Fruit fly (Drosophila melanogaster) whole organism, embryonic: Measurements from ENCODE around the gene Capr.

Experiments
- Asciz ChIP-seq: fragments of 200-800 bp; sonication (Bioruptor generic); optimal IDR thresholded peaks from 2 replicates; lab custom pipeline; 2017; ENCODE audit warnings: missing biosample characterization, mild to moderate bottlenecking, missing genetic modification characterization, missing genetic modification reagents
- B-H2 ChIP-seq: fragments of 200-800 bp; sonication (Bioruptor generic); optimal IDR thresholded peaks from 2 replicates; lab custom pipeline; 2018; ENCODE audit warnings: missing biosample characterization, mild to moderate bottlenecking, missing genetic modification characterization
- CG11398 ChIP-seq: fragments of 200-800 bp; sonication (Bioruptor generic); optimal IDR thresholded peaks from 2 replicates; lab custom pipeline; 2016; ENCODE audit warnings: missing biosample characterization, missing genetic modification characterization
- CG12155 ChIP-seq: fragments of 200-800 bp; sonication (Bioruptor generic); optimal IDR thresholded peaks from 3 replicates; lab custom pipeline; 2016; ENCODE audit warnings: missing biosample characterization, missing genetic modification characterization
- CG13287 ChIP-seq: fragments of 200-800 bp; sonication (Bioruptor generic); IDR thresholded peaks from 2 replicates; pipeline ENCODE4 v1.3.6; 2022; ENCODE audit warnings: missing biosample characterization, missing genetic modification characterization; ENCODE audit not compliant: partially characterized antibody
- CG13624 ChIP-seq: fragments of 200-800 bp; sonication (Bioruptor generic); optimal IDR thresholded peaks from 2 replicates; lab custom pipeline; 2016; ENCODE audit warnings: missing biosample characterization, missing genetic modification characterization
- CG15479 ChIP-seq: fragments of 200-800 bp; sonication (Bioruptor generic); optimal IDR thresholded peaks from 3 replicates; lab custom pipeline; 2019; ENCODE audit warnings: missing biosample characterization, mild to moderate bottlenecking, missing genetic modification characterization, moderate library complexity
- CG17328 ChIP-seq: fragments of 200-800 bp; sonication (Bioruptor generic); IDR thresholded peaks from 2 replicates; pipeline ENCODE4 v1.3.6; 2022; ENCODE audit warnings: missing biosample characterization, missing genetic modification characterization
- CG18476 ChIP-seq: fragments of 200-800 bp; sonication (Bioruptor generic); optimal IDR thresholded peaks from 2 replicates; lab custom pipeline; 2016; ENCODE audit warnings: missing biosample characterization, mild to moderate bottlenecking, missing genetic modification characterization
- CG18619 ChIP-seq: fragments of 200-800 bp; sonication (Bioruptor generic); optimal IDR thresholded peaks from 3 replicates; lab custom pipeline; 2017; ENCODE audit warnings: missing biosample characterization, mild to moderate bottlenecking, missing genetic modification characterization
- CG2889 ChIP-seq: fragments of 200-800 bp; sonication (Bioruptor generic); IDR thresholded peaks from 3 replicates; pipeline ENCODE4 v1.3.6; 2022; ENCODE audit warnings: missing biosample characterization, missing genetic modification characterization
- CG33213 ChIP-seq: fragments of 200-800 bp; sonication (Bioruptor generic); optimal IDR thresholded peaks from 3 replicates; lab custom pipeline; 2016; ENCODE audit warnings: missing biosample characterization, missing genetic modification characterization
- CG3847 ChIP-seq: fragments of 200-800 bp; sonication (Bioruptor generic); IDR thresholded peaks from 2 replicates; pipeline ENCODE4 v1.3.6; 2022; ENCODE audit warnings: missing biosample characterization, missing genetic modification characterization
- CG5953 ChIP-seq: fragments of 200-800 bp; sonication (Bioruptor generic); IDR thresholded peaks from 2 replicates; pipeline ENCODE4 v1.3.6; 2022; ENCODE audit warnings: missing biosample characterization, missing genetic modification characterization
- CG6689 ChIP-seq: fragments of 200-800 bp; sonication (Bioruptor generic); IDR thresholded peaks from 2 replicates; pipeline ENCODE4 v1.3.6; 2022; ENCODE audit warnings: missing biosample characterization, missing genetic modification characterization
- CG9876 ChIP-seq: fragments of 200-800 bp; sonication (Bioruptor generic); optimal IDR thresholded peaks from 2 replicates; lab custom pipeline; 2016; ENCODE audit warnings: missing biosample characterization, missing genetic modification characterization
- Dad ChIP-seq: fragments of 200-800 bp; sonication (Bioruptor generic); optimal IDR thresholded peaks from 3 replicates; lab custom pipeline; 2016; ENCODE audit warnings: missing biosample characterization, missing genetic modification characterization
- Dip3 ChIP-seq: fragments of 200-800 bp; sonication (Bioruptor generic); optimal IDR thresholded peaks from 3 replicates; lab custom pipeline; 2016; ENCODE audit warnings: missing biosample characterization, missing genetic modification characterization
- Ets65A ChIP-seq: fragments of 200-800 bp; sonication (Bioruptor generic); peaks from one replicate; lab custom pipeline; 2016; ENCODE audit warnings: missing biosample characterization, missing genetic modification characterization
- Ets97D ChIP-seq: fragments of 200-800 bp; sonication (Bioruptor generic); optimal IDR thresholded peaks from 3 replicates; lab custom pipeline; 2016; ENCODE audit warnings: missing biosample characterization, missing genetic modification characterization
- HLHmδ ChIP-seq: fragments of 200-800 bp; sonication (Bioruptor generic); optimal IDR thresholded peaks from 2 replicates; lab custom pipeline; 2018; ENCODE audit warnings: missing biosample characterization, mild to moderate bottlenecking, missing genetic modification characterization, moderate library complexity
- Oaz ChIP-seq: fragments of 200-800 bp; sonication (Bioruptor generic); IDR thresholded peaks from 2 replicates; pipeline ENCODE4 v1.3.6; 2022; ENCODE audit warnings: missing biosample characterization, missing genetic modification characterization
- Ptx1 ChIP-seq: fragments of 200-800 bp; sonication (Bioruptor generic); IDR thresholded peaks from 2 replicates; pipeline ENCODE4 v1.3.6; 2022; ENCODE audit warnings: missing biosample characterization, missing genetic modification characterization
- Taf1 ChIP-seq: fragments of 200-800 bp; sonication (Bioruptor generic); IDR thresholded peaks from 2 replicates; pipeline ENCODE4 v1.3.6; 2022; ENCODE audit warnings: missing biosample characterization, missing genetic modification characterization
- bcd ChIP-seq: fragments of 200-800 bp; sonication (Bioruptor generic); optimal IDR thresholded peaks from 2 replicates; lab custom pipeline; 2017; ENCODE audit warnings: missing biosample characterization, mild to moderate bottlenecking, missing genetic modification characterization
- bigmax ChIP-seq: fragments of 200-800 bp; sonication (Bioruptor generic); optimal IDR thresholded peaks from 2 replicates; lab custom pipeline; 2018; ENCODE audit warnings: missing biosample characterization, mild to moderate bottlenecking, missing genetic modification characterization
- bsh ChIP-seq, 2 experiments: fragments of 200-800 bp; sonication (Bioruptor generic); optimal IDR thresholded peaks; 2 replicates each; lab custom pipeline; 2017 to 2018; ENCODE audit warnings: mild to moderate bottlenecking in 2 of 2, missing biosample characterization in 2 of 2, missing genetic modification characterization in 2 of 2, moderate library complexity in 1 of 2
- cad ChIP-seq: fragments of >200 bp; optimal IDR thresholded peaks from 2 replicates; lab custom pipeline; 2017; ENCODE audit warnings: missing biosample characterization, missing genetic modification characterization
- crc ChIP-seq: fragments of 200-800 bp; sonication (Bioruptor generic); optimal IDR thresholded peaks from 2 replicates; lab custom pipeline; 2016; ENCODE audit warnings: missing biosample characterization, missing genetic modification characterization
- crp ChIP-seq, 2 experiments: fragments of 200-800 bp; sonication (Bioruptor generic); optimal IDR thresholded peaks; 2 replicates in 1 of 2; 3 replicates in 1 of 2; lab custom pipeline; 2017; ENCODE audit warnings: missing biosample characterization in 2 of 2, missing genetic modification characterization in 2 of 2, mild to moderate bottlenecking in 1 of 2, moderate library complexity in 1 of 2
- ems ChIP-seq: fragments of 200-800 bp; sonication (Bioruptor generic); optimal IDR thresholded peaks from 3 replicates; lab custom pipeline; 2016; ENCODE audit warnings: missing biosample characterization, missing genetic modification characterization
- exex ChIP-seq: fragments of 200-800 bp; sonication (Bioruptor generic); optimal IDR thresholded peaks from 4 replicates; lab custom pipeline; 2018; ENCODE audit warnings: missing biosample characterization, mild to moderate bottlenecking, missing genetic modification characterization, moderate library complexity
- gcm2 ChIP-seq: fragments of 200-800 bp; sonication (Bioruptor generic); optimal IDR thresholded peaks from 2 replicates; lab custom pipeline; 2016; ENCODE audit warnings: missing biosample characterization, missing genetic modification characterization
- gsb ChIP-seq: fragments of 200-800 bp; sonication (Bioruptor generic); IDR thresholded peaks from 2 replicates; pipeline ENCODE4 v1.3.6; 2022; ENCODE audit warnings: missing biosample characterization, missing genetic modification characterization
- ind ChIP-seq: fragments of 200-800 bp; sonication (Bioruptor generic); optimal IDR thresholded peaks from 3 replicates; lab custom pipeline; 2016; ENCODE audit warnings: missing biosample characterization, missing genetic modification characterization
- ken ChIP-seq: fragments of 200-800 bp; sonication (Bioruptor generic); IDR thresholded peaks from 3 replicates; pipeline ENCODE4 v1.3.6; 2022; ENCODE audit warnings: missing biosample characterization, missing genetic modification characterization
- lilli ChIP-seq: fragments of 200-800 bp; sonication (Bioruptor generic); optimal IDR thresholded peaks from 3 replicates; lab custom pipeline; 2016; ENCODE audit warnings: missing biosample characterization, missing genetic modification characterization
- mld ChIP-seq: fragments of 200-800 bp; sonication (Bioruptor generic); IDR thresholded peaks from 3 replicates; pipeline ENCODE4 v1.3.6; 2022; ENCODE audit warnings: missing biosample characterization, missing genetic modification characterization; ENCODE audit not compliant: partially characterized antibody
- pzg ChIP-seq: fragments of 200-800 bp; sonication (Bioruptor generic); optimal IDR thresholded peaks from 3 replicates; lab custom pipeline; 2018; ENCODE audit warnings: missing biosample characterization, mild to moderate bottlenecking, missing genetic modification characterization, moderate library complexity
- row ChIP-seq: fragments of 200-800 bp; sonication (Bioruptor generic); IDR thresholded peaks from 3 replicates; pipeline ENCODE4 v1.3.6; 2022; ENCODE audit warnings: missing biosample characterization, missing genetic modification characterization
- schlank ChIP-seq: fragments of 200-800 bp; sonication (Bioruptor generic); optimal IDR thresholded peaks from 2 replicates; lab custom pipeline; 2018; ENCODE audit warnings: missing biosample characterization, mild to moderate bottlenecking, missing genetic modification characterization
- slbo ChIP-seq: fragments of 200-800 bp; sonication (Bioruptor generic); IDR thresholded peaks from 2 replicates; pipeline ENCODE4 v1.3.6; 2022; ENCODE audit warnings: missing biosample characterization, missing genetic modification characterization
- sna ChIP-seq: fragments of 200-800 bp; sonication (Bioruptor generic); IDR thresholded peaks from 2 replicates; pipeline ENCODE4 v1.3.6; 2022; ENCODE audit warnings: missing biosample characterization, missing genetic modification characterization; ENCODE audit not compliant: partially characterized antibody
- tna ChIP-seq: fragments of 200-800 bp; sonication (Bioruptor generic); IDR thresholded peaks from 2 replicates; pipeline ENCODE4 v1.3.6; 2022; ENCODE audit warnings: missing biosample characterization, missing genetic modification characterization; ENCODE audit not compliant: partially characterized antibody
- tup ChIP-seq: fragments of 200-800 bp; sonication (Bioruptor generic); optimal IDR thresholded peaks from 2 replicates; lab custom pipeline; 2016; ENCODE audit warnings: missing biosample characterization, mild to moderate bottlenecking, missing genetic modification characterization, moderate library complexity
- usp ChIP-seq: fragments of >200 bp; optimal IDR thresholded peaks from 2 replicates; lab custom pipeline; 2017; ENCODE audit warnings: missing biosample characterization, missing genetic modification characterization
- vfl ChIP-seq: fragments of 200-800 bp; sonication (Bioruptor generic); optimal IDR thresholded peaks from 2 replicates; lab custom pipeline; 2016; ENCODE audit warnings: missing biosample characterization, missing genetic modification characterization
- wdn ChIP-seq: fragments of 200-800 bp; sonication (Bioruptor generic); IDR thresholded peaks from 2 replicates; pipeline ENCODE4 v1.3.6; 2022; ENCODE audit warnings: missing biosample characterization, missing genetic modification characterization
- wek ChIP-seq: fragments of 200-800 bp; sonication (Bioruptor generic); optimal IDR thresholded peaks from 3 replicates; lab custom pipeline; 2018; ENCODE audit warnings: missing biosample characterization, mild to moderate bottlenecking, missing genetic modification characterization, moderate library complexity

The Capr gene

dm6 chr3L:18640584-18641527 is 32.3 kb downstream of the Capr start (continued):
- TF ChIP-seq CG6689 (GFP tag; lab: Robert Waterston, UW) (peak; percentile 93), CG3847 (GFP tag; lab: Robert Waterston, UW) (peak; percentile 98), Ptx1 (GFP tag; lab: Robert Waterston, UW) (peak; percentile 99), CG18619 (GFP tag; lab: Kevin White, UChicago) (peak; percentile 85), ind (GFP tag; lab: Kevin White, UChicago) (peak; percentile 92), lilli (GFP tag; lab: Kevin White, UChicago) (peak; percentile 96), schlank (peak; percentile 48), CG17328 (peak; percentile 97), CG11398 (peak; percentile 85), Ets65A (GFP tag; lab: Kevin White, UChicago) (peak; percentile 98), Dad (GFP tag; lab: Kevin White, UChicago) (peak; percentile 79), crp (GFP tag; optimal IDR thresholded peaks at IDR 0.05; lab: Kevin White, UChicago) (peak in 1 of 2 experiments; percentile 68), CG13624 (GFP tag; lab: Kevin White, UChicago) (peak; percentile 97), HLHmδ (GFP tag; lab: Kevin White, UChicago) (peak; percentile 36), usp (GFP tag; lab: Kevin White, UChicago) (no peak), cad (GFP tag; lab: Kevin White, UChicago) (no peak), tna (GFP tag; lab: Robert Waterston, UW) (no peak), mld (GFP tag; lab: Robert Waterston, UW) (no peak), gcm2 (GFP tag; lab: Kevin White, UChicago) (peak; percentile 92), tup (GFP tag; lab: Kevin White, UChicago) (peak; percentile 72), bcd (GFP tag; lab: Kevin White, UChicago) (peak; percentile 92), exex (tag; lab: Kevin White, UChicago) (peak; percentile 62), bigmax (GFP tag; lab: Kevin White, UChicago) (no peak), CG15479 (GFP tag; lab: Kevin White, UChicago) (peak; percentile 22), sna (no peak), Taf1 (GFP tag; lab: Robert Waterston, UW) (peak; percentile 99), crc (GFP tag; lab: Kevin White, UChicago) (peak; percentile 89), Asciz (GFP tag; lab: Kevin White, UChicago) (peak; percentile 89), CG33213 (GFP tag; lab: Kevin White, UChicago) (peak; percentile 83), ems (GFP tag; lab: Kevin White, UChicago) (peak; percentile 88), Oaz (GFP tag; lab: Robert Waterston, UW) (peak; percentile 91), slbo (GFP tag; lab: Robert Waterston, UW) (peak; percentile 99), row (peak; percentile 98), bsh (GFP tag; optimal IDR thresholded peaks at IDR 0.05; lab: Kevin White, UChicago) (peak; percentile 73 to 85), B-H2 (peak; percentile 98), wek (GFP tag; lab: Kevin White, UChicago) (no peak), Dip3 (GFP tag; lab: Kevin White, UChicago) (peak; percentile 92), vfl (GFP tag; lab: Kevin White, UChicago) (no peak), CG2889 (GFP tag; lab: Robert Waterston, UW) (peak; percentile 97), CG5953 (GFP tag; lab: Robert Waterston, UW) (peak; percentile 93), gsb (GFP tag; lab: Robert Waterston, UW) (peak; percentile 96), CG12155 (GFP tag; lab: Kevin White, UChicago) (peak; percentile 93), CG18476 (GFP tag; lab: Kevin White, UChicago) (peak; percentile 76), wdn (GFP tag; lab: Robert Waterston, UW) (peak; percentile 91), CG13287 (peak; percentile 16; the same call in 1 of the 2 replicates), pzg (GFP tag; lab: Kevin White, UChicago) (peak; percentile 26), Ets97D (GFP tag; lab: Kevin White, UChicago) (peak; percentile 79), ken (GFP tag; lab: Robert Waterston, UW) (peak; percentile 92), CG9876 (GFP tag; lab: Kevin White, UChicago) (peak; percentile 91)
